Fruit fly (Drosophila melanogaster): ENCODE results near the gene Cpr97Eb.

Cpr97Eb gene

DNA sequence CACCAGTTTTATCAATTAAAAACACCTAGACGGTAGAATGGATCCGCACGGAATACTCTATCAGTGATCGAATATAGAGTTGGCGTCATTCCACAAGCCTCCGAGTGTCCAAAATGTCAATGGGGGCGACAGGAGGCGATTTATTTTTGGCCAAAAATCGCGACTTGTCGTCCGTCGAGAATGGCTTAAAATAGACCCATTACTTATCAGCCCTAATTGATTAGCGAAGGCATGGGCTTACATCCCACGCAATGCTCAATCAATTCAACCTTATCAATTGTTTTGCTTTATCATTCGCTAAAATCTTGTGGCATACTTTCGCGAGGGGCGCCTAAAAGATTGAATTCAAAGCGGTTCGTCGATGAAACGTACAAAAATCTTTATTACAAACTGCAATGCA, 17.2 kb upstream of the Cpr97Eb start:
- TF ChIP-seq CG4496 (GFP tag; IDR thresholded peaks at IDR 0.05) (no peak), Pif1B (GFP tag; optimal IDR thresholded peaks at IDR 0.05) (no peak), CG12605 (GFP tag; IDR thresholded peaks at IDR 0.05) (no peak), fd96Ca (GFP tag; IDR thresholded peaks at IDR 0.05) (no peak)

DNA sequence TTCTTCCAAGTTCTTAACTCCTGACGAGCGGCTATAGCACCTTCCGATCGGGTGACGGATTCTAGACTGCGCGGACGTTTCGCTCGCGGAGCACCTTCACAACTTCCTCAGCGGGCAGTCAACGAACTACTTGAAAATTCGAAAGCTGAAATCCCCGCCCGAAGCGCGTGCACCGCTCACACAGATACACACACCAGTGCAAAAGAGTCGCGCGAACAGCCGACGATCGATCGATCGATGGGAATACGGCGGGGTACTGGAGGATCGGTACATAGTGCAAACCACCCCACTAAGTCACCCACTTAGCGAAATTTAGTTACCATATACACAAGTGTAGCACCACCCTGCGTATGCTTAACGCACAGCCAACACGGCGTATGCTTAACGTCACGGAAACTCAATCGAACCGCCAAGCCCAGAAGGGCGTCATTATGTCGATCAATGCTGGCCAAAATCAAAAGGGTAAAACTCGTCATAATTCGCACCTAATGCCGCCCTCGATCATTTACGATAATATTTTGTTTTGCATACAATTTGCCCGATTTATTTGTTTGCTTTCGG, 15.3 kb upstream of the Cpr97Eb start, which contains the start of gene CAH9:
Gene CAH9, minus strand, starts transcription at position 51 of the 561 bp plus-strand sequence.
- TF ChIP-seq Snoo (tag; optimal IDR thresholded peaks at IDR 0.05) (no peak), CG8159 (tag; optimal IDR thresholded peaks at IDR 0.05) (no peak), CG13204 (GFP tag; optimal IDR thresholded peaks at IDR 0.05) (no peak), CG32121 (GFP tag; IDR thresholded peaks at IDR 0.05) (no peak), CG9948 (tag; optimal IDR thresholded peaks at IDR 0.05) (no peak), CG10348 (GFP tag; IDR thresholded peaks at IDR 0.05) (no peak), CG8301 (tag; optimal IDR thresholded peaks at IDR 0.05) (no peak), CG12605 (GFP tag; IDR thresholded peaks at IDR 0.05) (no peak), CG34367 (tag; optimal IDR thresholded peaks at IDR 0.05) (no peak), EcR (GFP tag; optimal IDR thresholded peaks at IDR 0.05) (no peak), D1 (tag; optimal IDR thresholded peaks at IDR 0.05) (no peak), Ets98B (GFP tag; IDR thresholded peaks at IDR 0.05) (no peak), CG15710 (tag; optimal IDR thresholded peaks at IDR 0.05) (no peak), fd96Ca (GFP tag; IDR thresholded peaks at IDR 0.05) (no peak), CG4496 (GFP tag; IDR thresholded peaks at IDR 0.05) (no peak), gl (tag; optimal IDR thresholded peaks at IDR 0.05) (no peak), CG17806 (tag; optimal IDR thresholded peaks at IDR 0.05) (no peak), rn (GFP tag; IDR thresholded peaks at IDR 0.05) (no peak), Pif1A (GFP tag; optimal IDR thresholded peaks at IDR 0.05) (no peak)

DNA sequence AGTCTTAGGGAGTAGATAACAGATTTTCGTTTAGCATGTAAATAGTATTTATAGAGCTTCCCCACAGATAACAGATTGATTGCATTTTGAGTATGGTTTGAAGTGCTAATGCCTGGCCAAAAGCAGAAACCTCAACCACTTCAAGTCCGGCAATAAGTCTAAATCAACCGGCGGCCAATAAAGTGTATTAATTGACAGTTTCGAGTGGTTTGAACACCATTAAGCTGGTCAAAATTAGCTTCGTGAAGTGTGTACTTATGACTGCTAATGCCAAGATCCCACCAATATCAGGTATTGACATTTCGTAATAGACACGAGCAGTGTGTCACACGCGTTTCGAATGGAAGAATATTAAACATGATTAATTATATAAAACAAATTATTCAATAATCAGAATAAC, 14.5 kb upstream of the Cpr97Eb start:
- no peak for TF ChIP-seq CG17806 (tag; optimal IDR thresholded peaks at IDR 0.05)

DNA sequence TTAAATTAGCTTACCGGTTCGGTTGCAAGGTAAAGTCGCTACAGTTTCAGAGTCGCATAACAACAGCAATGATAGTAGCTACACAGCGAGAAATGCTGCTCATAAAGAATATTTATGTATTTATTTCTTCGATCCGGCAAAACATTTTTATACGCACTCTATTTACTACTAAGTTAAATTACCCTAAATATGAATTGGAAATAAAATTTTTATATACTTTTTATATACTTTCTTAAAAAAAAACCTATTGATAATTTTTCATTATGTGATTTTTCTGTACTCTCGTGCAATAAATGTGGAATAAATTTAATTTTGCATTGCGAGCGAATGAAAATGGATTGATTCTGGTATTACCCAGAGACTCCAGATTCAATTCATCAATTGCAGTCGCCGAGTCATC, 10.0 kb upstream of the Cpr97Eb start, which contains the start of gene Jhbp11:
Gene Jhbp11, plus strand, starts transcription at position 301 of the 400 bp plus-strand sequence.
- TF ChIP-seq CG34367 (tag; optimal IDR thresholded peaks at IDR 0.05), result no peak
- TF ChIP-seq fd96Ca (GFP tag; IDR thresholded peaks at IDR 0.05), result no peak
- no peak for TF ChIP-seq D1 (tag; optimal IDR thresholded peaks at IDR 0.05)
- TF ChIP-seq CG8159 (tag; optimal IDR thresholded peaks at IDR 0.05), result peak; percentile 28
- TF ChIP-seq gl (tag; optimal IDR thresholded peaks at IDR 0.05), result no peak
- no peak for TF ChIP-seq CG10348 (GFP tag; IDR thresholded peaks at IDR 0.05)
- TF ChIP-seq CG32121 (GFP tag; IDR thresholded peaks at IDR 0.05), result no peak
- TF ChIP-seq Pif1B (GFP tag; optimal IDR thresholded peaks at IDR 0.05), result no peak
- no peak for TF ChIP-seq EcR (GFP tag; optimal IDR thresholded peaks at IDR 0.05)
- no peak for TF ChIP-seq CG9948 (tag; optimal IDR thresholded peaks at IDR 0.05)
- TF ChIP-seq Pif1A (GFP tag; optimal IDR thresholded peaks at IDR 0.05), result no peak
- TF ChIP-seq Snoo (tag; optimal IDR thresholded peaks at IDR 0.05), result no peak
- no peak for TF ChIP-seq rn (GFP tag; IDR thresholded peaks at IDR 0.05)
- no peak for TF ChIP-seq CG13204 (GFP tag; optimal IDR thresholded peaks at IDR 0.05)
- peak; percentile 14 for TF ChIP-seq CG17806 (tag; optimal IDR thresholded peaks at IDR 0.05)
- TF ChIP-seq CG14655 (GFP tag; optimal IDR thresholded peaks at IDR 0.05), result peak; percentile 15
- TF ChIP-seq CG4496 (GFP tag; IDR thresholded peaks at IDR 0.05), result no peak
- no peak for TF ChIP-seq CG12605 (GFP tag; IDR thresholded peaks at IDR 0.05)

DNA sequence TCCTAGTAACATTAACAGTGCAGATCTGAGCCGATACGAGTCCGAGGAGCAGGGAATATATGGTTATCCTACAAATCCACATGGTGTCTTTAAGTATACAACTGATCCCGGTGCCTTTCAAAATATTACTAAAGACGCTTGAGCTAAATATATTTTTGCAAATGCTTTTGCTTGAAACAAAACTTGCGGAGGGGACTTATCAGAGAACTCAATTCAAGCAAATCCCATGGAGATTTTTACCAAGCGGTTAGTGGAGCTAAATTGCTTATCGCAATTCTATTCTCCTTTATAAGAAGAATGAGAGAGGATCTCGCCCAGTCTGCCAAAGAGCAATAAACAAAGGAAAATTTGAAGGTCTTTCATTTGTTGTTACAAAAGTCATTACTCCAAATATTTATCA, 8.6 kb upstream of the Cpr97Eb start, which contains the start of gene eater:
Gene eater, minus strand, starts transcription at position 101 of the 400 bp plus-strand sequence.
- TF ChIP-seq Ets98B (GFP tag; IDR thresholded peaks at IDR 0.05) (no peak), CG4496 (GFP tag; IDR thresholded peaks at IDR 0.05) (no peak), CG15710 (tag; optimal IDR thresholded peaks at IDR 0.05) (no peak), CG9948 (tag; optimal IDR thresholded peaks at IDR 0.05) (no peak), CG13204 (GFP tag; optimal IDR thresholded peaks at IDR 0.05) (no peak), CG32121 (GFP tag; IDR thresholded peaks at IDR 0.05) (no peak), gl (tag; optimal IDR thresholded peaks at IDR 0.05) (no peak), CG34367 (tag; optimal IDR thresholded peaks at IDR 0.05) (no peak), Snoo (tag; optimal IDR thresholded peaks at IDR 0.05) (no peak), CG8301 (tag; optimal IDR thresholded peaks at IDR 0.05) (no peak), rn (GFP tag; IDR thresholded peaks at IDR 0.05) (no peak), Pif1B (GFP tag; optimal IDR thresholded peaks at IDR 0.05) (no peak), CG8159 (tag; optimal IDR thresholded peaks at IDR 0.05) (no peak), fd96Ca (GFP tag; IDR thresholded peaks at IDR 0.05) (no peak), D1 (tag; optimal IDR thresholded peaks at IDR 0.05) (no peak), CG10348 (GFP tag; IDR thresholded peaks at IDR 0.05) (no peak), CG17806 (tag; optimal IDR thresholded peaks at IDR 0.05) (no peak), CG14655 (GFP tag; optimal IDR thresholded peaks at IDR 0.05) (no peak), Pif1A (GFP tag; optimal IDR thresholded peaks at IDR 0.05) (no peak)

DNA sequence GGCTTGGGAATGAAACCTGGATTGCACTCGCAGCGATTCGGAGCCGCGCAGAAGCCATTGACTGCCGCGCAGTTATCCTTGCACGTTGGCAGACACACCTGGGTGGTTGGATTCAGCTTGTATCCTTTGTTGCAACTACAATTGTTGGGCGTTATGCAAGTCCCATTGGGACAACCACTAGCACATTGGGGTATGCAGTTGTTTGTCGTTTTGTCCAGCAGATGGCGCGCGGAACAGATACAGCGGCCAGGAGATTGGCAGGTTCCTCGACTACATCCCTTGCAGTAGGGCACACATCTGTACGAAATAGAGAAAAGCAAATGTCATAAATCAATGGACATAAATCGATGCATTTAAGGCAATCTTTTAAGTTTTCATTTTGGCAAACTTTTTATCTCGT, 7.7 kb upstream of the Cpr97Eb start:
- TF ChIP-seq fd96Ca (GFP tag; IDR thresholded peaks at IDR 0.05), result no peak
- TF ChIP-seq Snoo (tag; optimal IDR thresholded peaks at IDR 0.05), result no peak
- no peak for TF ChIP-seq CG13204 (GFP tag; optimal IDR thresholded peaks at IDR 0.05)
- TF ChIP-seq gl (tag; optimal IDR thresholded peaks at IDR 0.05), result no peak
- TF ChIP-seq CG15710 (tag; optimal IDR thresholded peaks at IDR 0.05), result no peak

DNA sequence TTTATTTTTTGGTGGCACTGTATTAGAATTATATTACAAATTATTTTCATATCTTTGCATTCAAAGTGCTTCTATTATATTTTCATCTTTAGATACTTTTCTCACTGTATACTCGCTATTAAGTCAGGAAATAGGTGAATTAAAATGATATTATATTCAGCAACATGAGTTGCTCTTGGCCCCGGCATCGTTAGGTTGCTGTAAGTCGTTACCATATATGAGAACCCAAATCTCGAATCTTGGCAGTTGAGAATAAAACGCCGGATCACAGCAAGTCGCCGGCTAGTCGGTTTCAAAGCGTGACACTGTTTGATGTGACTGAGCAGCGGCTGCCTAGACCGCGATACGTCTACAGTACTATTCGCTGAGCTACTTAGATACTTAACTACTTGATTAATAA, 3.3 kb upstream of the Cpr97Eb start, which contains the start of gene CG14259:
Gene CG14259, plus strand, starts transcription at position 301 of the 400 bp plus-strand sequence.
- TF ChIP-seq rn (GFP tag; IDR thresholded peaks at IDR 0.05), result no peak
- TF ChIP-seq CG12605 (GFP tag; IDR thresholded peaks at IDR 0.05), result no peak
- TF ChIP-seq D1 (tag; optimal IDR thresholded peaks at IDR 0.05), result no peak
- TF ChIP-seq Ets98B (GFP tag; IDR thresholded peaks at IDR 0.05), result no peak
- no peak for TF ChIP-seq Snoo (tag; optimal IDR thresholded peaks at IDR 0.05)
- TF ChIP-seq CG34367 (tag; optimal IDR thresholded peaks at IDR 0.05), result no peak
- no peak for TF ChIP-seq CG10348 (GFP tag; IDR thresholded peaks at IDR 0.05)
- TF ChIP-seq Pif1B (GFP tag; optimal IDR thresholded peaks at IDR 0.05), result no peak
